Worm (Caenorhabditis elegans) whole organism, mixed stage, embryonic: ENCODE data around the gene immp-2.

Experiments used
- bed-3 ChIP-seq: fragments of 200-800 bp; sonication (Bioruptor generic); optimal IDR thresholded peaks from 3 replicates; lab custom pipeline; 2018; ENCODE audit warnings: mild to moderate bottlenecking, missing genetic modification characterization, moderate library complexity, missing compliant biosample characterization
- blmp-1 ChIP-seq: fragments of 150-350 bp; optimal IDR thresholded peaks from 2 replicates; lab custom pipeline; 2014; ENCODE audit warnings: missing biosample characterization, missing genetic modification characterization
- ceh-39 ChIP-seq: fragments of 150-350 bp; optimal IDR thresholded peaks from 2 replicates; lab custom pipeline; 2014; ENCODE audit warnings: missing biosample characterization, missing genetic modification characterization
- ceh-43 ChIP-seq: fragments of 200-800 bp; sonication (Bioruptor generic); optimal IDR thresholded peaks from 2 replicates; lab custom pipeline; 2018; ENCODE audit warnings: mild to moderate bottlenecking, missing genetic modification characterization, moderate library complexity, missing compliant biosample characterization
- ceh-83 ChIP-seq: fragments of 200-800 bp; sonication (Bioruptor generic); optimal IDR thresholded peaks from 2 replicates; lab custom pipeline; 2018; ENCODE audit warnings: mild to moderate bottlenecking, missing genetic modification characterization, missing compliant biosample characterization
- ces-1 ChIP-seq: fragments of 150-350 bp; optimal IDR thresholded peaks from 2 replicates; lab custom pipeline; 2014; ENCODE audit warnings: missing biosample characterization, missing genetic modification reagents, missing genetic modification characterization
- cnd-1 ChIP-seq: fragments of 200-800 bp; sonication (Bioruptor generic); optimal IDR thresholded peaks from 2 replicates; lab custom pipeline; 2018; ENCODE audit warnings: mild to moderate bottlenecking, missing genetic modification characterization, missing compliant biosample characterization
- drap-1 ChIP-seq: fragments of 200-800 bp; sonication (Bioruptor generic); optimal IDR thresholded peaks from 3 replicates; lab custom pipeline; 2018; ENCODE audit warnings: mild to moderate bottlenecking, missing genetic modification characterization, missing compliant biosample characterization
- elt-1 ChIP-seq: sonication (generic microtip); optimal IDR thresholded peaks from 2 replicates; lab custom pipeline; 2017; ENCODE audit warnings: missing genetic modification characterization, mild to moderate bottlenecking, missing compliant biosample characterization, antibody characterized with exemption, moderate library complexity, borderline replicate concordance; ENCODE audit not compliant: insufficient read depth
- elt-3 ChIP-seq: fragments of 150-350 bp; optimal IDR thresholded peaks from 2 replicates; lab custom pipeline; 2014; ENCODE audit warnings: missing biosample characterization, missing genetic modification characterization
- flh-1 ChIP-seq: fragments of 200-800 bp; sonication (Bioruptor generic); optimal IDR thresholded peaks from 2 replicates; lab custom pipeline; 2018; ENCODE audit warnings: mild to moderate bottlenecking, missing genetic modification characterization, moderate library complexity, missing compliant biosample characterization
- ham-2 ChIP-seq: fragments of 200-800 bp; sonication (Bioruptor generic); optimal IDR thresholded peaks from 2 replicates; lab custom pipeline; 2018; ENCODE audit warnings: mild to moderate bottlenecking, missing genetic modification characterization, missing compliant biosample characterization
- hlh-1 ChIP-seq: fragments of 150-350 bp; optimal IDR thresholded peaks from 2 replicates; lab custom pipeline; 2014; ENCODE audit warnings: missing biosample characterization, missing genetic modification reagents, missing genetic modification characterization
- lin-13 ChIP-seq: fragments of 150-350 bp; optimal IDR thresholded peaks from 2 replicates; lab custom pipeline; 2014; ENCODE audit warnings: missing biosample characterization, missing genetic modification characterization
- lin-32 ChIP-seq: fragments of 200-800 bp; sonication (Bioruptor generic); optimal IDR thresholded peaks from 2 replicates; lab custom pipeline; 2018; ENCODE audit warnings: mild to moderate bottlenecking, missing genetic modification characterization, missing compliant biosample characterization
- lsy-2 ChIP-seq: fragments of 150-350 bp; optimal IDR thresholded peaks from 2 replicates; lab custom pipeline; 2014; ENCODE audit warnings: missing biosample characterization, missing genetic modification characterization
- mab-5 ChIP-seq: fragments of 150-350 bp; optimal IDR thresholded peaks from 2 replicates; lab custom pipeline; 2014; ENCODE audit warnings: missing biosample characterization, missing genetic modification characterization
- mep-1 ChIP-seq: fragments of 150-350 bp; optimal IDR thresholded peaks from 2 replicates; lab custom pipeline; 2017; ENCODE audit warnings: missing biosample characterization, missing genetic modification reagents, missing genetic modification characterization, inconsistent platforms
- mls-2 ChIP-seq: sonication (generic microtip); optimal IDR thresholded peaks from 2 replicates; lab custom pipeline; 2016; ENCODE audit warnings: mild to moderate bottlenecking, missing genetic modification characterization, moderate library complexity, missing compliant biosample characterization
- nhr-12 ChIP-seq: fragments of 150-350 bp; optimal IDR thresholded peaks from 2 replicates; lab custom pipeline; 2014; ENCODE audit warnings: missing biosample characterization, missing genetic modification characterization
- nhr-2 ChIP-seq: fragments of 150-350 bp; optimal IDR thresholded peaks from 2 replicates; lab custom pipeline; 2014; ENCODE audit warnings: missing biosample characterization, missing genetic modification characterization
- nhr-237 ChIP-seq: fragments of 150-350 bp; optimal IDR thresholded peaks from 2 replicates; lab custom pipeline; 2014; ENCODE audit warnings: missing biosample characterization, missing genetic modification characterization
- nhr-28 ChIP-seq: fragments of 150-350 bp; optimal IDR thresholded peaks from 2 replicates; lab custom pipeline; 2014; ENCODE audit warnings: missing biosample characterization, missing genetic modification characterization
- nhr-76 ChIP-seq: sonication (generic microtip); optimal IDR thresholded peaks from 2 replicates; lab custom pipeline; 2017; ENCODE audit warnings: missing biosample characterization, missing genetic modification characterization
- pha-4 ChIP-seq: fragments of 150-350 bp; optimal IDR thresholded peaks from 2 replicates; lab custom pipeline; 2018; ENCODE audit warnings: missing biosample characterization, missing genetic modification reagents, missing genetic modification characterization
- sem-2 ChIP-seq: fragments of 200-800 bp; sonication (Bioruptor generic); optimal IDR thresholded peaks from 2 replicates; lab custom pipeline; 2018; ENCODE audit warnings: mild to moderate bottlenecking, missing genetic modification characterization, missing compliant biosample characterization
- snpc-4 ChIP-seq: fragments of 150-350 bp; optimal IDR thresholded peaks from 2 replicates; lab custom pipeline; 2014; ENCODE audit warnings: missing biosample characterization, missing genetic modification characterization
- sptf-1 ChIP-seq: sonication (generic microtip); optimal IDR thresholded peaks from 2 replicates; lab custom pipeline; 2017; ENCODE audit warnings: mild to moderate bottlenecking, missing genetic modification characterization, moderate library complexity, missing compliant biosample characterization
- tbx-8 ChIP-seq: fragments of 200-800 bp; sonication (Bioruptor generic); optimal IDR thresholded peaks from 2 replicates; lab custom pipeline; 2018; ENCODE audit warnings: mild to moderate bottlenecking, missing genetic modification characterization, moderate library complexity, missing compliant biosample characterization
- unc-120 ChIP-seq: sonication (generic microtip); optimal IDR thresholded peaks from 2 replicates; lab custom pipeline; 2017; ENCODE audit warnings: missing genetic modification characterization, missing compliant biosample characterization; ENCODE audit not compliant: poor library complexity, severe bottlenecking
- unc-39 ChIP-seq: fragments of 150-350 bp; optimal IDR thresholded peaks from 2 replicates; lab custom pipeline; 2014; ENCODE audit warnings: missing biosample characterization, missing genetic modification characterization
- unc-62 ChIP-seq: fragments of 150-350 bp; optimal IDR thresholded peaks from 2 replicates; lab custom pipeline; 2014; ENCODE audit warnings: missing biosample characterization, missing genetic modification reagents, missing genetic modification characterization
- zip-8 ChIP-seq: fragments of 150-350 bp; optimal IDR thresholded peaks from 2 replicates; lab custom pipeline; 2014; ENCODE audit warnings: missing biosample characterization, missing genetic modification characterization
- ztf-11 ChIP-seq: fragments of 150-350 bp; optimal IDR thresholded peaks from 2 replicates; lab custom pipeline; 2014; ENCODE audit warnings: missing biosample characterization, missing genetic modification characterization

The immp-2 gene

ce11 chrIV:1019801-1020200, 14.1 kb upstream of the immp-2 start:
- TF ChIP-seq ceh-43 (GFP tag; lab: Kevin White, UChicago) (no peak), blmp-1 (tag; lab: Kevin White, UChicago) (no peak), ceh-39 (tag; lab: Kevin White, UChicago) (no peak)

ce11 chrIV:1015430-1015829, 9.8 kb upstream of the immp-2 start:
- TF ChIP-seq elt-3 (no peak), cnd-1 (no peak), zip-8 (no peak), lin-32 (no peak), bed-3 (GFP tag; lab: Kevin White, UChicago) (no peak), ceh-39 (tag; lab: Kevin White, UChicago) (no peak), sem-2 (GFP tag; lab: Kevin White, UChicago) (no peak), mls-2 (tag; lab: Kevin White, UChicago) (no peak), elt-1 (no peak), unc-39 (tag; lab: Kevin White, UChicago) (no peak), nhr-28 (tag; lab: Kevin White, UChicago) (no peak), mep-1 (no peak), ceh-83 (no peak), nhr-237 (no peak), blmp-1 (tag; lab: Kevin White, UChicago) (no peak), nhr-2 (no peak), flh-1 (GFP tag; lab: Kevin White, UChicago) (no peak), unc-62 (GFP tag; lab: Kevin White, UChicago) (no peak), lsy-2 (tag; lab: Kevin White, UChicago) (no peak)

- TF ChIP-seq unc-39 (tag; lab: Kevin White, UChicago) (no peak), snpc-4 (no peak), zip-8 (no peak), flh-1 (GFP tag; lab: Kevin White, UChicago) (no peak), pha-4 (tag; lab: Kevin White, UChicago) (no peak), mep-1 (no peak), hlh-1 (tag; lab: Kevin White, UChicago) (no peak), bed-3 (GFP tag; lab: Kevin White, UChicago) (no peak), sem-2 (GFP tag; lab: Kevin White, UChicago) (no peak), blmp-1 (tag; lab: Kevin White, UChicago) (no peak), nhr-237 (no peak), sptf-1 (tag; lab: Kevin White, UChicago) (no peak), ces-1 (GFP tag; lab: Kevin White, UChicago) (no peak), nhr-76 (tag; lab: Kevin White, UChicago) (no peak), elt-1 (no peak), unc-62 (GFP tag; lab: Kevin White, UChicago) (no peak)
These were observed 7.7 kb upstream of the immp-2 start for ce11 chrIV:1013233-1013798.

ce11 chrIV:1012447-1012846, 6.8 kb upstream of the immp-2 start, which contains the start of gene rbm-39:
TSS of gene rbm-39 (plus strand) at chrIV:1012624.
- no peak for TF ChIP-seq nhr-28 (tag; lab: Kevin White, UChicago)
- TF ChIP-seq lin-13 (tag; lab: Kevin White, UChicago): peak; percentile 80
- TF ChIP-seq unc-62 (GFP tag; lab: Kevin White, UChicago): no peak
- no peak for TF ChIP-seq tbx-8
- no peak for TF ChIP-seq blmp-1 (tag; lab: Kevin White, UChicago)
- peak; percentile 7 for TF ChIP-seq unc-120 (tag; lab: Kevin White, UChicago)
- TF ChIP-seq sem-2 (GFP tag; lab: Kevin White, UChicago): no peak
- TF ChIP-seq mep-1: peak; percentile 82
- TF ChIP-seq hlh-1 (tag; lab: Kevin White, UChicago): peak; percentile 15
- TF ChIP-seq flh-1 (GFP tag; lab: Kevin White, UChicago): no peak
- peak; percentile 97 for TF ChIP-seq ces-1 (GFP tag; lab: Kevin White, UChicago)
- no peak for TF ChIP-seq zip-8
- no peak for TF ChIP-seq ham-2 (GFP tag; lab: Kevin White, UChicago)
- TF ChIP-seq mab-5: no peak
- TF ChIP-seq lin-32: no peak
- no peak for TF ChIP-seq elt-1
- peak; percentile 74 for TF ChIP-seq pha-4 (tag; lab: Kevin White, UChicago)
- no peak for TF ChIP-seq nhr-12 (tag; lab: Kevin White, UChicago)
- TF ChIP-seq sptf-1 (tag; lab: Kevin White, UChicago): no peak
- no peak for TF ChIP-seq elt-3
- TF ChIP-seq nhr-2: no peak
- no peak for TF ChIP-seq drap-1 (GFP tag; lab: Kevin White, UChicago)
- no peak for TF ChIP-seq nhr-76 (tag; lab: Kevin White, UChicago)
- TF ChIP-seq cnd-1: no peak
- TF ChIP-seq nhr-237: peak; percentile 50
- no peak for TF ChIP-seq unc-39 (tag; lab: Kevin White, UChicago)
- peak; percentile 77 for TF ChIP-seq ceh-39 (tag; lab: Kevin White, UChicago)
- no peak for TF ChIP-seq bed-3 (GFP tag; lab: Kevin White, UChicago)
- TF ChIP-seq ceh-43 (GFP tag; lab: Kevin White, UChicago): no peak
- TF ChIP-seq lsy-2 (tag; lab: Kevin White, UChicago): peak; percentile 82
- TF ChIP-seq ceh-83: no peak
- no peak for TF ChIP-seq snpc-4
- TF ChIP-seq ztf-11 (tag; lab: Kevin White, UChicago): no peak
